Worm (Caenorhabditis elegans) whole organism, early embryonic: ENCODE data around the gene gpa-8.

Source experiments
- B0310.2 ChIP-seq: sonication (generic microtip); optimal IDR thresholded peaks from 2 replicates; lab custom pipeline; 2016; ENCODE audit warnings: mild to moderate bottlenecking, missing genetic modification characterization, missing compliant biosample characterization
- F13C5.2 ChIP-seq: sonication (generic microtip); optimal IDR thresholded peaks from 2 replicates; lab custom pipeline; 2017; ENCODE audit warnings: mild to moderate bottlenecking, missing genetic modification characterization, inconsistent platforms, missing compliant biosample characterization
- aly-1 ChIP-seq: sonication (generic microtip); optimal IDR thresholded peaks from 2 replicates; lab custom pipeline; 2016; ENCODE audit warnings: missing genetic modification characterization, missing compliant biosample characterization
- ama-1 ChIP-seq: fragments of 150-350 bp; optimal IDR thresholded peaks from 2 replicates; lab custom pipeline; 2014
- ceh-13 ChIP-seq: fragments of 200-800 bp; sonication (Bioruptor generic); optimal IDR thresholded peaks from 2 replicates; lab custom pipeline; 2018; ENCODE audit warnings: mild to moderate bottlenecking, missing genetic modification characterization, missing compliant biosample characterization
- ceh-36 ChIP-seq: sonication (generic microtip); optimal IDR thresholded peaks from 2 replicates; lab custom pipeline; 2016; ENCODE audit warnings: missing genetic modification characterization, inconsistent platforms, missing compliant biosample characterization
- ets-7 ChIP-seq: sonication (generic microtip); optimal IDR thresholded peaks from 2 replicates; lab custom pipeline; 2016; ENCODE audit warnings: missing genotype, missing genetic modification characterization, missing compliant biosample characterization
- flt-1 ChIP-seq: fragments of 200-800 bp; sonication (Bioruptor generic); IDR thresholded peaks from 2 replicates; pipeline ENCODE4 v1.3.6; 2022; ENCODE audit warnings: missing genetic modification characterization, missing compliant biosample characterization
- hmbx-1 ChIP-seq: sonication (generic microtip); optimal IDR thresholded peaks from 2 replicates; lab custom pipeline; 2016; ENCODE audit warnings: mild to moderate bottlenecking, missing genetic modification characterization, missing compliant biosample characterization
- hmg-4 ChIP-seq: fragments of 200-800 bp; sonication (Bioruptor generic); optimal IDR thresholded peaks from 2 replicates; lab custom pipeline; 2018; ENCODE audit warnings: mild to moderate bottlenecking, missing genetic modification characterization, missing compliant biosample characterization
- hnd-1 ChIP-seq: sonication (generic microtip); optimal IDR thresholded peaks from 2 replicates; lab custom pipeline; 2016; ENCODE audit warnings: missing genetic modification characterization, missing compliant biosample characterization
- pes-1 ChIP-seq: fragments of 200-800 bp; sonication (Bioruptor generic); IDR thresholded peaks from 2 replicates; pipeline ENCODE4 v1.3.6; 2022; ENCODE audit warnings: missing genetic modification reagents, missing genetic modification characterization, missing compliant biosample characterization
- scrt-1 ChIP-seq: fragments of 200-800 bp; sonication (Bioruptor generic); IDR thresholded peaks from 2 replicates; pipeline ENCODE4 v1.3.6; 2022; ENCODE audit warnings: missing genetic modification characterization, missing compliant biosample characterization
- sea-1 ChIP-seq: fragments of 200-800 bp; sonication (Bioruptor generic); conservative IDR thresholded peaks from 2 replicates; pipeline ENCODE4 v1.3.6; 2022; ENCODE audit warnings: missing genetic modification characterization, missing compliant biosample characterization
- tbx-11 ChIP-seq: fragments of 200-800 bp; sonication (Bioruptor generic); IDR thresholded peaks from 2 replicates; pipeline ENCODE4 v1.3.6; 2022; ENCODE audit warnings: missing genetic modification characterization, missing compliant biosample characterization
- tbx-37 ChIP-seq: fragments of 200-800 bp; sonication (Bioruptor generic); conservative IDR thresholded peaks from 2 replicates; pipeline ENCODE4 v1.3.6; 2022; ENCODE audit warnings: missing genetic modification reagents, missing genetic modification characterization, missing compliant biosample characterization
- tra-4 ChIP-seq: sonication (generic microtip); optimal IDR thresholded peaks from 2 replicates; lab custom pipeline; 2017; ENCODE audit warnings: missing genetic modification characterization, missing compliant biosample characterization

gpa-8 gene

ce11 chrV:12649213-12649612 is 8.9 kb upstream of the gpa-8 start, which contains the start of gene gpa-9:
Gene gpa-9, minus strand, starts transcription at chrV:12649313.
- TF ChIP-seq sea-1 (GFP tag; lab: Robert Waterston, UW): no peak
- TF ChIP-seq flt-1 (GFP tag; lab: Robert Waterston, UW): no peak
- TF ChIP-seq hmbx-1 (tag; lab: Kevin White, UChicago): no peak
- TF ChIP-seq hmg-4 (GFP tag; lab: Kevin White, UChicago): no peak
- TF ChIP-seq ama-1 (lab: Kevin White, UChicago): no peak
- no peak for TF ChIP-seq B0310.2 (tag; lab: Kevin White, UChicago)
- TF ChIP-seq ets-7 (tag; lab: Kevin White, UChicago): no peak

- TF ChIP-seq hmg-4 (GFP tag; lab: Kevin White, UChicago) (no peak), hnd-1 (tag; lab: Kevin White, UChicago) (no peak), flt-1 (GFP tag; lab: Robert Waterston, UW) (no peak), scrt-1 (no peak), tbx-37 (GFP tag; lab: Robert Waterston, UW) (no peak), tra-4 (no peak), ets-7 (tag; lab: Kevin White, UChicago) (no peak), B0310.2 (tag; lab: Kevin White, UChicago) (no peak), ceh-36 (no peak), sea-1 (GFP tag; lab: Robert Waterston, UW) (no peak), tbx-11 (GFP tag; lab: Robert Waterston, UW) (no peak)
Measured at ce11 chrV:12644500-12644899, 4.2 kb upstream of the gpa-8 start, which contains the start of gene F56H9.8. Gene F56H9.8, plus strand, starts transcription at chrV:12644800.

ce11 chrV:12637764-12638502 is 2.4 kb downstream of the gpa-8 start:
- TF ChIP-seq tbx-11 (GFP tag; lab: Robert Waterston, UW): no peak
- TF ChIP-seq ceh-36: no peak
- TF ChIP-seq sea-1 (GFP tag; lab: Robert Waterston, UW): no peak
- TF ChIP-seq aly-1 (tag; lab: Kevin White, UChicago): no peak
- TF ChIP-seq hmg-4 (GFP tag; lab: Kevin White, UChicago): no peak
- TF ChIP-seq scrt-1: no peak
- no peak for TF ChIP-seq flt-1 (GFP tag; lab: Robert Waterston, UW)

- TF ChIP-seq hnd-1 (tag; lab: Kevin White, UChicago) (no peak), scrt-1 (no peak), hmg-4 (GFP tag; lab: Kevin White, UChicago) (no peak), sea-1 (GFP tag; lab: Robert Waterston, UW) (no peak), B0310.2 (tag; lab: Kevin White, UChicago) (no peak), tbx-11 (GFP tag; lab: Robert Waterston, UW) (no peak), pes-1 (no peak), ceh-13 (GFP tag; lab: Kevin White, UChicago) (no peak), F13C5.2 (tag; lab: Kevin White, UChicago) (no peak), aly-1 (tag; lab: Kevin White, UChicago) (no peak), ets-7 (tag; lab: Kevin White, UChicago) (no peak), tra-4 (no peak), ama-1 (lab: Kevin White, UChicago) (no peak), tbx-37 (GFP tag; lab: Robert Waterston, UW) (no peak), flt-1 (GFP tag; lab: Robert Waterston, UW) (no peak)
Measured at ce11 chrV:12637238-12637690, 3.0 kb downstream of the gpa-8 start, which contains the start of gene F56H9.2. Gene F56H9.2, plus strand, starts transcription at chrV:12637663.

ce11 chrV:12636248-12636647 is 4.0 kb downstream of the gpa-8 start:
- TF ChIP-seq tbx-11 (GFP tag; lab: Robert Waterston, UW): no peak
- TF ChIP-seq flt-1 (GFP tag; lab: Robert Waterston, UW): no peak
- TF ChIP-seq B0310.2 (tag; lab: Kevin White, UChicago): no peak
- no peak for TF ChIP-seq F13C5.2 (tag; lab: Kevin White, UChicago)
- no peak for TF ChIP-seq tra-4
- TF ChIP-seq hmg-4 (GFP tag; lab: Kevin White, UChicago): no peak
- TF ChIP-seq ceh-36: no peak
- TF ChIP-seq ama-1 (lab: Kevin White, UChicago): no peak
- no peak for TF ChIP-seq sea-1 (GFP tag; lab: Robert Waterston, UW)
- TF ChIP-seq pes-1: no peak
- TF ChIP-seq tbx-37 (GFP tag; lab: Robert Waterston, UW): no peak
- TF ChIP-seq aly-1 (tag; lab: Kevin White, UChicago): no peak
- no peak for TF ChIP-seq ets-7 (tag; lab: Kevin White, UChicago)
- no peak for TF ChIP-seq scrt-1
- TF ChIP-seq hmbx-1 (tag; lab: Kevin White, UChicago): no peak
- TF ChIP-seq hnd-1 (tag; lab: Kevin White, UChicago): no peak
- TF ChIP-seq ceh-13 (GFP tag; lab: Kevin White, UChicago): no peak

ce11 chrV:12635218-12635617 is 5.1 kb downstream of the gpa-8 start:
- TF ChIP-seq F13C5.2 (tag; lab: Kevin White, UChicago) (no peak), tbx-37 (GFP tag; lab: Robert Waterston, UW) (no peak), hmbx-1 (tag; lab: Kevin White, UChicago) (no peak), hmg-4 (GFP tag; lab: Kevin White, UChicago) (no peak), B0310.2 (tag; lab: Kevin White, UChicago) (no peak), scrt-1 (no peak), sea-1 (GFP tag; lab: Robert Waterston, UW) (no peak), pes-1 (no peak), ama-1 (lab: Kevin White, UChicago) (no peak), aly-1 (tag; lab: Kevin White, UChicago) (no peak), hnd-1 (tag; lab: Kevin White, UChicago) (no peak), tra-4 (no peak), ceh-13 (GFP tag; lab: Kevin White, UChicago) (no peak), ceh-36 (no peak)

- no peak for TF ChIP-seq B0310.2 (tag; lab: Kevin White, UChicago)
Measured at ce11 chrV:12634746-12635145, 5.5 kb downstream of the gpa-8 start.
